Fruit fly (Drosophila melanogaster) whole organism, embryonic: ENCODE data around the gene MED14.

Experiments
- Abd-B ChIP-seq: fragments of 200-800 bp; sonication (Bioruptor generic); optimal IDR thresholded peaks from 2 replicates; lab custom pipeline; 2018; ENCODE audit warnings: missing biosample characterization, mild to moderate bottlenecking, missing genetic modification characterization, moderate library complexity
- Atf6 ChIP-seq: fragments of 200-800 bp; sonication (Bioruptor generic); IDR thresholded peaks from 2 replicates; pipeline ENCODE4 v1.3.6; 2022; ENCODE audit warnings: missing biosample characterization, missing genetic modification characterization
- CG10274 ChIP-seq: fragments of 200-800 bp; sonication (Bioruptor generic); optimal IDR thresholded peaks from 3 replicates; lab custom pipeline; 2017; ENCODE audit warnings: missing biosample characterization, mild to moderate bottlenecking, missing genetic modification characterization
- CG11398 ChIP-seq: fragments of 200-800 bp; sonication (Bioruptor generic); optimal IDR thresholded peaks from 2 replicates; lab custom pipeline; 2016; ENCODE audit warnings: missing biosample characterization, missing genetic modification characterization
- CG11456 ChIP-seq: fragments of 200-800 bp; sonication (Bioruptor generic); IDR thresholded peaks from 3 replicates; pipeline ENCODE4 v1.3.6; 2022; ENCODE audit warnings: missing biosample characterization, missing genetic modification characterization
- CG17912 ChIP-seq: fragments of 200-800 bp; sonication (Bioruptor generic); optimal IDR thresholded peaks from 2 replicates; lab custom pipeline; 2018; ENCODE audit warnings: missing biosample characterization, mild to moderate bottlenecking, missing genetic modification characterization
- CG18011 ChIP-seq: fragments of 200-800 bp; sonication (Bioruptor generic); optimal IDR thresholded peaks from 2 replicates; lab custom pipeline; 2017; ENCODE audit warnings: missing biosample characterization, missing genetic modification characterization, mild to moderate bottlenecking, moderate library complexity, missing genotype
- CG1832 ChIP-seq: fragments of 200-800 bp; sonication (Bioruptor generic); optimal IDR thresholded peaks from 2 replicates; lab custom pipeline; 2017; ENCODE audit warnings: missing biosample characterization, mild to moderate bottlenecking, missing genetic modification characterization, inconsistent platforms
- CG18599 ChIP-seq: fragments of 200-800 bp; sonication (Bioruptor generic); optimal IDR thresholded peaks from 3 replicates; lab custom pipeline; 2017; ENCODE audit warnings: missing biosample characterization, missing genetic modification characterization, mild to moderate bottlenecking, moderate library complexity, missing genetic modification reagents
- CG18619 ChIP-seq: fragments of 200-800 bp; sonication (Bioruptor generic); optimal IDR thresholded peaks from 3 replicates; lab custom pipeline; 2017; ENCODE audit warnings: missing biosample characterization, mild to moderate bottlenecking, missing genetic modification characterization
- CG2199 ChIP-seq: fragments of 200-800 bp; sonication (Bioruptor generic); IDR thresholded peaks from 3 replicates; pipeline ENCODE4 v1.3.6; 2022; ENCODE audit warnings: missing biosample characterization, missing genetic modification characterization
- CG2712 ChIP-seq: fragments of 200-800 bp; optimal IDR thresholded peaks from 3 replicates; lab custom pipeline; 2019; ENCODE audit warnings: missing biosample characterization, mild to moderate bottlenecking, missing genetic modification characterization, moderate library complexity
- CG30020 ChIP-seq: fragments of 200-800 bp; optimal IDR thresholded peaks from 2 replicates; lab custom pipeline; 2019; ENCODE audit warnings: missing biosample characterization, mild to moderate bottlenecking, missing genetic modification characterization, moderate library complexity
- CG3726 ChIP-seq: fragments of 200-800 bp; sonication (Bioruptor generic); IDR thresholded peaks from 3 replicates; pipeline ENCODE4, ENCODE4 v1.3.6; 2022; ENCODE audit warnings: missing biosample characterization, missing genetic modification characterization
- CG4424 ChIP-seq: fragments of 200-800 bp; sonication (Bioruptor generic); optimal IDR thresholded peaks from 3 replicates; lab custom pipeline; 2016; ENCODE audit warnings: missing biosample characterization, missing genetic modification characterization
- CG7556 ChIP-seq: fragments of 200-800 bp; sonication (Bioruptor generic); optimal IDR thresholded peaks from 2 replicates; lab custom pipeline; 2017; ENCODE audit warnings: missing biosample characterization, mild to moderate bottlenecking, missing genetic modification characterization
- CG7786 ChIP-seq: fragments of 200-800 bp; sonication (Bioruptor generic); optimal IDR thresholded peaks from 2 replicates; lab custom pipeline; 2016; ENCODE audit warnings: missing biosample characterization, missing genetic modification characterization
- CG7963 ChIP-seq: fragments of 200-800 bp; sonication (Bioruptor generic); IDR thresholded peaks from 3 replicates; pipeline ENCODE4 v1.3.6; 2022; ENCODE audit warnings: missing biosample characterization, missing genetic modification characterization; ENCODE audit not compliant: partially characterized antibody
- CG9727 ChIP-seq: fragments of 200-800 bp; sonication (Bioruptor generic); optimal IDR thresholded peaks from 3 replicates; lab custom pipeline; 2017; ENCODE audit warnings: missing biosample characterization, mild to moderate bottlenecking, missing genetic modification characterization
- D19A ChIP-seq: fragments of 200-800 bp; optimal IDR thresholded peaks from 3 replicates; lab custom pipeline; 2019; ENCODE audit warnings: missing biosample characterization, mild to moderate bottlenecking, missing genetic modification characterization, moderate library complexity
- Dref ChIP-seq: fragments of 200-800 bp; sonication (Bioruptor generic); IDR thresholded peaks from 2 replicates; pipeline ENCODE4 v1.3.6; 2022; ENCODE audit warnings: missing biosample characterization, missing genetic modification characterization
- E2f2 ChIP-seq: fragments of 200-800 bp; sonication (Bioruptor generic); IDR thresholded peaks from 2 replicates; pipeline ENCODE4 v1.3.6; 2022; ENCODE audit warnings: missing biosample characterization, missing genetic modification characterization
- Eip74EF ChIP-seq, 2 experiments: fragments of 200-800 bp in 1 of 2; fragments of >200 bp in 1 of 2; sonication (Bioruptor generic) in 1 of 2; optimal IDR thresholded peaks; 2 replicates each; lab custom pipeline; 2017 to 2019; ENCODE audit warnings: missing biosample characterization in 2 of 2, missing genetic modification characterization in 2 of 2, mild to moderate bottlenecking in 1 of 2, moderate library complexity in 1 of 2
- GATAe ChIP-seq: fragments of 200-800 bp; sonication (Bioruptor generic); conservative IDR thresholded peaks from 2 replicates; pipeline ENCODE4 v1.3.6; 2022; ENCODE audit warnings: missing biosample characterization, missing genetic modification characterization
- HHEX ChIP-seq: fragments of 200-800 bp; sonication (Bioruptor generic); optimal IDR thresholded peaks from 3 replicates; lab custom pipeline; 2017; ENCODE audit warnings: missing biosample characterization, mild to moderate bottlenecking, missing genetic modification characterization, missing genetic modification reagents
- Hand ChIP-seq: fragments of 200-800 bp; sonication (Bioruptor generic); optimal IDR thresholded peaks from 2 replicates; lab custom pipeline; 2017; ENCODE audit warnings: mild to moderate bottlenecking, missing biosample characterization, missing genetic modification reagents, missing genetic modification characterization
- Hr3 ChIP-seq: fragments of 200-800 bp; sonication (Bioruptor generic); optimal IDR thresholded peaks from 3 replicates; lab custom pipeline; 2016; ENCODE audit warnings: missing biosample characterization, missing genetic modification characterization
- NFAT ChIP-seq: fragments of 200-800 bp; sonication (Bioruptor generic); IDR thresholded peaks from 2 replicates; pipeline ENCODE4 v1.3.6; 2022; ENCODE audit warnings: missing biosample characterization, missing genetic modification characterization
- Rx ChIP-seq: fragments of 200-800 bp; sonication (Bioruptor generic); IDR thresholded peaks from 2 replicates; pipeline ENCODE4 v1.3.6; 2022; ENCODE audit warnings: missing biosample characterization, missing genetic modification characterization
- Sry-β ChIP-seq: fragments of 200-800 bp; sonication (Bioruptor generic); optimal IDR thresholded peaks from 2 replicates; lab custom pipeline; 2018; ENCODE audit warnings: missing biosample characterization, mild to moderate bottlenecking, missing genetic modification characterization, moderate library complexity
- ab ChIP-seq: fragments of 200-800 bp; sonication (Bioruptor generic); optimal IDR thresholded peaks from 2 replicates; lab custom pipeline; 2016; ENCODE audit warnings: missing biosample characterization, missing genetic modification characterization
- ap ChIP-seq: fragments of 200-800 bp; sonication (Bioruptor generic); IDR thresholded peaks from 2 replicates; pipeline ENCODE4 v1.3.6; 2022; ENCODE audit warnings: missing biosample characterization, missing genetic modification characterization
- az2 ChIP-seq: fragments of 200-800 bp; sonication (Bioruptor generic); optimal IDR thresholded peaks from 3 replicates; lab custom pipeline; 2016; ENCODE audit warnings: missing biosample characterization, missing genetic modification characterization
- exex ChIP-seq: fragments of 200-800 bp; sonication (Bioruptor generic); optimal IDR thresholded peaks from 4 replicates; lab custom pipeline; 2018; ENCODE audit warnings: missing biosample characterization, mild to moderate bottlenecking, missing genetic modification characterization, moderate library complexity
- fu2 ChIP-seq: fragments of 200-800 bp; sonication (Bioruptor generic); optimal IDR thresholded peaks from 2 replicates; lab custom pipeline; 2016; ENCODE audit warnings: missing biosample characterization, missing genetic modification characterization
- gce ChIP-seq: fragments of 200-800 bp; sonication (Bioruptor generic); IDR thresholded peaks from 3 replicates; pipeline ENCODE4 v1.3.6; 2022; ENCODE audit warnings: missing biosample characterization, missing genetic modification characterization
- grn ChIP-seq: fragments of 200-800 bp; sonication (Bioruptor generic); optimal IDR thresholded peaks from 3 replicates; lab custom pipeline; 2017; ENCODE audit warnings: missing biosample characterization, missing genetic modification characterization
- insv ChIP-seq, 2 experiments: fragments of 200-800 bp; sonication (Bioruptor generic); optimal IDR thresholded peaks; 3 replicates each; lab custom pipeline; 2016 to 2018; ENCODE audit warnings: missing biosample characterization in 2 of 2, missing genetic modification characterization in 2 of 2
- klu ChIP-seq: fragments of 200-800 bp; sonication (Bioruptor generic); IDR thresholded peaks from 2 replicates; pipeline ENCODE4 v1.3.6; 2022; ENCODE audit warnings: missing biosample characterization, missing genetic modification characterization
- lola ChIP-seq, 3 experiments: fragments of >200 bp in 2 of 3; fragments of 200-800 bp in 1 of 3; sonication (Bioruptor generic) in 1 of 3; optimal IDR thresholded peaks; 2 replicates each; lab custom pipeline; 2017 to 2019; ENCODE audit warnings: missing biosample characterization in 3 of 3, missing genetic modification characterization in 3 of 3, mild to moderate bottlenecking in 1 of 3, moderate library complexity in 1 of 3
- pnt ChIP-seq: fragments of 200-800 bp; sonication (Bioruptor generic); optimal IDR thresholded peaks from 3 replicates; lab custom pipeline; 2016; ENCODE audit warnings: missing biosample characterization, missing genetic modification characterization
- salm ChIP-seq: fragments of 200-800 bp; sonication (Bioruptor generic); optimal IDR thresholded peaks from 2 replicates; lab custom pipeline; 2018; ENCODE audit warnings: missing biosample characterization, mild to moderate bottlenecking, missing genetic modification characterization
- sna ChIP-seq: fragments of 200-800 bp; sonication (Bioruptor generic); IDR thresholded peaks from 2 replicates; pipeline ENCODE4 v1.3.6; 2022; ENCODE audit warnings: missing biosample characterization, missing genetic modification characterization; ENCODE audit not compliant: partially characterized antibody
- sug ChIP-seq: fragments of 200-800 bp; optimal IDR thresholded peaks from 2 replicates; lab custom pipeline; 2019; ENCODE audit warnings: missing biosample characterization, mild to moderate bottlenecking, missing genetic modification characterization, moderate library complexity
- toy ChIP-seq: fragments of 200-800 bp; sonication (Bioruptor generic); IDR thresholded peaks from 2 replicates; pipeline ENCODE4 v1.3.6; 2022; ENCODE audit warnings: missing biosample characterization, missing genetic modification characterization
- tup ChIP-seq: fragments of 200-800 bp; sonication (Bioruptor generic); optimal IDR thresholded peaks from 2 replicates; lab custom pipeline; 2016; ENCODE audit warnings: missing biosample characterization, mild to moderate bottlenecking, missing genetic modification characterization, moderate library complexity
- vvl ChIP-seq: fragments of 200-800 bp; sonication (Bioruptor generic); IDR thresholded peaks from 2 replicates; pipeline ENCODE4 v1.3.6; 2022; ENCODE audit warnings: missing biosample characterization, missing genetic modification characterization
- wek ChIP-seq: fragments of 200-800 bp; sonication (Bioruptor generic); optimal IDR thresholded peaks from 3 replicates; lab custom pipeline; 2018; ENCODE audit warnings: missing biosample characterization, mild to moderate bottlenecking, missing genetic modification characterization, moderate library complexity
- zfh2 ChIP-seq: fragments of 200-800 bp; sonication (Bioruptor generic); optimal IDR thresholded peaks from 2 replicates; lab custom pipeline; 2016; ENCODE audit warnings: missing biosample characterization, missing genetic modification characterization

The MED14 gene

dm6 chr3L:615425-616046 lies 22.5 kb downstream of the MED14 start (continued):
- TF ChIP-seq CG2199 (GFP tag; lab: Robert Waterston, UW) (peak; percentile 67; the same call in 2 of the 3 replicates), fu2 (GFP tag; lab: Kevin White, UChicago) (peak; percentile 56), Abd-B (GFP tag; lab: Kevin White, UChicago) (peak; percentile 81), az2 (GFP tag; lab: Kevin White, UChicago) (peak; percentile 93), CG11456 (GFP tag; lab: Robert Waterston, UW) (peak; percentile 67), ap (GFP tag; lab: Robert Waterston, UW) (peak; percentile 84), insv (GFP tag; optimal IDR thresholded peaks at IDR 0.05; lab: Kevin White, UChicago) (no peak), Sry-β (GFP tag; lab: Kevin White, UChicago) (peak; percentile 63), D19A (tag; lab: Kevin White, UChicago) (peak; percentile 94), Hr3 (GFP tag; lab: Kevin White, UChicago) (peak; percentile 89), CG10274 (GFP tag; lab: Kevin White, UChicago) (peak; percentile 46), ab (GFP tag; lab: Kevin White, UChicago) (peak; percentile 32), CG7786 (GFP tag; lab: Kevin White, UChicago) (peak; percentile 70), pnt (GFP tag; lab: Kevin White, UChicago) (peak; percentile 89), CG7963 (GFP tag; lab: Robert Waterston, UW) (no peak), CG7556 (GFP tag; lab: Kevin White, UChicago) (peak; percentile 90), CG4424 (peak; percentile 86), gce (GFP tag; lab: Robert Waterston, UW) (peak; percentile 81; the same call in 2 of the 3 replicates), lola (GFP tag; optimal IDR thresholded peaks at IDR 0.05; lab: Kevin White, UChicago) (peak in 1 of 3 experiments; percentile 87), vvl (GFP tag; lab: Robert Waterston, UW) (peak; percentile 92), tup (peak; percentile 43), CG1832 (GFP tag; lab: Kevin White, UChicago) (no peak), CG9727 (GFP tag; lab: Kevin White, UChicago) (peak; percentile 77), E2f2 (GFP tag; lab: Robert Waterston, UW) (peak; percentile 72), klu (GFP tag; lab: Robert Waterston, UW) (no peak), NFAT (GFP tag; lab: Robert Waterston, UW) (no peak), toy (no peak), Atf6 (GFP tag; lab: Robert Waterston, UW) (peak; percentile 86), salm (peak; percentile 80), sug (tag; lab: Kevin White, UChicago) (peak; percentile 16), exex (tag; lab: Kevin White, UChicago) (peak; percentile 90), HHEX (GFP tag; lab: Kevin White, UChicago) (peak; percentile 85), Dref (GFP tag; lab: Robert Waterston, UW) (no peak), CG18599 (peak; percentile 85), zfh2 (GFP tag; lab: Kevin White, UChicago) (no peak), Eip74EF (GFP tag; optimal IDR thresholded peaks at IDR 0.05; lab: Kevin White, UChicago) (peak in 1 of 2 experiments; percentile 77), Hand (no peak), CG30020 (tag; lab: Kevin White, UChicago) (peak; percentile 13), sna (no peak), Rx (GFP tag; lab: Robert Waterston, UW) (peak; percentile 60), CG18011 (GFP tag; lab: Kevin White, UChicago) (peak; percentile 46), CG3726 (GFP tag; lab: Robert Waterston, UW) (peak; percentile 85), CG17912 (GFP tag; lab: Kevin White, UChicago) (no peak), grn (GFP tag; lab: Kevin White, UChicago) (peak; percentile 44), wek (GFP tag; lab: Kevin White, UChicago) (peak; percentile 26), CG18619 (GFP tag; lab: Kevin White, UChicago) (peak; percentile 80), GATAe (GFP tag; lab: Robert Waterston, UW) (peak; percentile 75), CG11398 (GFP tag; lab: Kevin White, UChicago) (peak; percentile 77), CG2712 (tag; lab: Kevin White, UChicago) (peak; percentile 92)
